Fruit fly (Drosophila melanogaster) whole organism, embryonic: ENCODE data around the gene CG11679.
A peak's percentile ranks its signal among the peaks of the same experiment; 100 is the strongest.

Experiments
- Ada2b ChIP-seq: fragments of 200-800 bp; sonication (Bioruptor generic); IDR thresholded peaks from 2 replicates; pipeline ENCODE4 v1.3.6; 2022; ENCODE audit warnings: missing biosample characterization, missing genetic modification characterization
- Bdp1 ChIP-seq: fragments of 200-800 bp; sonication (Bioruptor generic); optimal IDR thresholded peaks from 3 replicates; lab custom pipeline; 2016; ENCODE audit warnings: missing biosample characterization, missing genetic modification characterization
- CG10267 ChIP-seq: fragments of 200-800 bp; sonication (Bioruptor generic); optimal IDR thresholded peaks from 2 replicates; lab custom pipeline; 2018; ENCODE audit warnings: missing biosample characterization, mild to moderate bottlenecking, missing genetic modification characterization, moderate library complexity
- CG11504 ChIP-seq: fragments of 200-800 bp; sonication (Bioruptor generic); optimal IDR thresholded peaks from 3 replicates; lab custom pipeline; 2019; ENCODE audit warnings: missing biosample characterization, mild to moderate bottlenecking, missing genetic modification characterization, moderate library complexity
- CG11723 ChIP-seq: fragments of 200-800 bp; sonication (Bioruptor generic); optimal IDR thresholded peaks from 2 replicates; lab custom pipeline; 2017; ENCODE audit warnings: missing biosample characterization, mild to moderate bottlenecking, missing genetic modification characterization
- CG12769 ChIP-seq: fragments of 200-800 bp; sonication (Bioruptor generic); optimal IDR thresholded peaks from 2 replicates; lab custom pipeline; 2019; ENCODE audit warnings: missing biosample characterization, mild to moderate bottlenecking, missing genetic modification characterization, moderate library complexity
- CG14860 ChIP-seq: fragments of 200-800 bp; sonication (Bioruptor generic); IDR thresholded peaks from 3 replicates; pipeline ENCODE4 v1.3.6; 2022; ENCODE audit warnings: missing biosample characterization, missing genetic modification characterization; ENCODE audit not compliant: partially characterized antibody
- CG15073 ChIP-seq: fragments of 200-800 bp; sonication (Bioruptor generic); optimal IDR thresholded peaks from 2 replicates; lab custom pipeline; 2016; ENCODE audit warnings: missing biosample characterization, missing genetic modification characterization
- CG17612 ChIP-seq: fragments of 200-800 bp; sonication (Bioruptor generic); IDR thresholded peaks from 2 replicates; pipeline ENCODE4 v1.3.6; 2022; ENCODE audit warnings: missing biosample characterization, missing genetic modification characterization
- CG2120 ChIP-seq: fragments of 200-800 bp; sonication (Bioruptor generic); optimal IDR thresholded peaks from 3 replicates; lab custom pipeline; 2016; ENCODE audit warnings: missing biosample characterization, missing genetic modification characterization
- CG2129 ChIP-seq: fragments of 200-800 bp; sonication (Bioruptor generic); IDR thresholded peaks from 2 replicates; pipeline ENCODE4 v1.3.6; 2022; ENCODE audit warnings: missing biosample characterization, missing genetic modification characterization; ENCODE audit not compliant: partially characterized antibody
- CG3281 ChIP-seq: fragments of 200-800 bp; sonication (Bioruptor generic); optimal IDR thresholded peaks from 3 replicates; lab custom pipeline; 2017; ENCODE audit warnings: missing biosample characterization, mild to moderate bottlenecking, missing genetic modification characterization
- CG7271 ChIP-seq: fragments of 200-800 bp; sonication (Bioruptor generic); optimal IDR thresholded peaks from 2 replicates; lab custom pipeline; 2018; ENCODE audit warnings: missing biosample characterization, mild to moderate bottlenecking, missing genetic modification characterization, moderate library complexity
- CG7556 ChIP-seq: fragments of 200-800 bp; sonication (Bioruptor generic); optimal IDR thresholded peaks from 2 replicates; lab custom pipeline; 2017; ENCODE audit warnings: missing biosample characterization, mild to moderate bottlenecking, missing genetic modification characterization
- CG8944 ChIP-seq: fragments of 200-800 bp; sonication (Bioruptor generic); optimal IDR thresholded peaks from 3 replicates; lab custom pipeline; 2016; ENCODE audit warnings: missing biosample characterization, missing genetic modification characterization
- CHES-1-like ChIP-seq: fragments of 200-800 bp; sonication (Bioruptor generic); optimal IDR thresholded peaks from 2 replicates; lab custom pipeline; 2016; ENCODE audit warnings: missing biosample characterization, missing genetic modification characterization
- Dbx ChIP-seq: fragments of 200-800 bp; sonication (Bioruptor generic); IDR thresholded peaks from 3 replicates; pipeline ENCODE4 v1.3.6; 2022; ENCODE audit warnings: missing biosample characterization, missing genetic modification characterization
- E2f1 ChIP-seq: fragments of 200-800 bp; sonication (Bioruptor generic); IDR thresholded peaks from 2 replicates; pipeline ENCODE4 v1.3.6; 2022; ENCODE audit warnings: missing biosample characterization, missing genetic modification characterization
- E2f2 ChIP-seq: fragments of 200-800 bp; sonication (Bioruptor generic); IDR thresholded peaks from 2 replicates; pipeline ENCODE4 v1.3.6; 2022; ENCODE audit warnings: missing biosample characterization, missing genetic modification characterization
- H2.0 ChIP-seq: fragments of 200-800 bp; sonication (Bioruptor generic); IDR thresholded peaks from 2 replicates; pipeline ENCODE4 v1.3.6; 2022; ENCODE audit warnings: missing biosample characterization, missing genetic modification characterization
- HLH3B ChIP-seq: fragments of 200-800 bp; sonication (Bioruptor generic); IDR thresholded peaks from 2 replicates; pipeline ENCODE4 v1.3.6; 2022; ENCODE audit warnings: missing biosample characterization, missing genetic modification characterization
- MBD-R2 ChIP-seq: fragments of 200-800 bp; sonication (Bioruptor generic); IDR thresholded peaks from 2 replicates; pipeline ENCODE4 v1.3.6; 2022; ENCODE audit warnings: missing biosample characterization, missing genetic modification characterization
- Meics ChIP-seq: fragments of 200-800 bp; sonication (Bioruptor generic); optimal IDR thresholded peaks from 2 replicates; lab custom pipeline; 2017; ENCODE audit warnings: missing biosample characterization, mild to moderate bottlenecking, missing genetic modification characterization
- Scr ChIP-seq: fragments of 200-800 bp; sonication (Bioruptor generic); IDR thresholded peaks from 2 replicates; pipeline ENCODE4 v1.3.6; 2022; ENCODE audit warnings: missing biosample characterization, missing genetic modification characterization; ENCODE audit not compliant: partially characterized antibody
- Sin3A ChIP-seq: fragments of >200 bp; optimal IDR thresholded peaks from 2 replicates; lab custom pipeline; 2018
- Sry-δ ChIP-seq: fragments of 200-800 bp; sonication (Bioruptor generic); optimal IDR thresholded peaks from 2 replicates; lab custom pipeline; 2016; ENCODE audit warnings: missing biosample characterization, missing genetic modification characterization
- Stat92E ChIP-seq, 3 experiments: fragments of >200 bp in 2 of 3; fragments of 200-800 bp in 1 of 3; sonication (Bioruptor generic) in 1 of 3; optimal IDR thresholded peaks; 2 replicates each; lab custom pipeline; 2017 to 2019; ENCODE audit warnings: missing biosample characterization in 3 of 3, missing genetic modification characterization in 3 of 3, mild to moderate bottlenecking in 1 of 3, moderate library complexity in 1 of 3
- Trl ChIP-seq, 3 experiments: fragments of >200 bp in 2 of 3; fragments of 200-800 bp in 1 of 3; sonication (Bioruptor generic) in 1 of 3; optimal IDR thresholded peaks; 2 replicates in 1 of 3; 3 replicates in 2 of 3; lab custom pipeline; 2016 to 2017; ENCODE audit warnings: missing biosample characterization in 1 of 3, missing genetic modification characterization in 1 of 3
- Usf ChIP-seq: fragments of 200-800 bp; sonication (Bioruptor generic); optimal IDR thresholded peaks from 2 replicates; lab custom pipeline; 2017; ENCODE audit warnings: missing genotype, missing biosample characterization, missing genetic modification characterization
- Vsx1 ChIP-seq: fragments of 200-800 bp; sonication (Bioruptor generic); optimal IDR thresholded peaks from 2 replicates; lab custom pipeline; 2017; ENCODE audit warnings: missing biosample characterization, mild to moderate bottlenecking, missing genetic modification characterization, missing genetic modification reagents
- bcd ChIP-seq: fragments of 200-800 bp; sonication (Bioruptor generic); optimal IDR thresholded peaks from 2 replicates; lab custom pipeline; 2017; ENCODE audit warnings: missing biosample characterization, mild to moderate bottlenecking, missing genetic modification characterization
- chinmo ChIP-seq: fragments of 200-800 bp; sonication (Bioruptor generic); IDR thresholded peaks from 4 replicates; pipeline ENCODE4 v1.3.6; 2022; ENCODE audit warnings: missing biosample characterization, missing genetic modification characterization; ENCODE audit not compliant: partially characterized antibody
- chm ChIP-seq: fragments of 200-800 bp; sonication (Bioruptor generic); IDR thresholded peaks from 2 replicates; pipeline ENCODE4 v1.3.6; 2022; ENCODE audit warnings: missing biosample characterization, missing genetic modification characterization
- gfzf ChIP-seq: fragments of 200-800 bp; sonication (Bioruptor generic); optimal IDR thresholded peaks from 2 replicates; lab custom pipeline; 2016; ENCODE audit warnings: missing biosample characterization, mild to moderate bottlenecking, missing genetic modification characterization, moderate library complexity
- ham ChIP-seq: fragments of 200-800 bp; sonication (Bioruptor generic); IDR thresholded peaks from 2 replicates; pipeline ENCODE4 v1.3.6; 2022; ENCODE audit warnings: missing biosample characterization, missing genetic modification characterization
- hkb ChIP-seq, 2 experiments: fragments of 200-800 bp in 1 of 2; fragments of >200 bp in 1 of 2; sonication (Bioruptor generic) in 1 of 2; IDR thresholded peaks in 1 of 2; optimal IDR thresholded peaks in 1 of 2; 2 replicates each; pipeline versions ENCODE4 v1.3.6 to Lab custom; 2017 to 2022; ENCODE audit warnings: missing biosample characterization in 1 of 2, missing genetic modification characterization in 1 of 2
- lbe ChIP-seq: fragments of 200-800 bp; sonication (Bioruptor generic); optimal IDR thresholded peaks from 2 replicates; lab custom pipeline; 2016; ENCODE audit warnings: missing biosample characterization, mild to moderate bottlenecking, missing genetic modification characterization
- lilli ChIP-seq: fragments of 200-800 bp; sonication (Bioruptor generic); optimal IDR thresholded peaks from 3 replicates; lab custom pipeline; 2016; ENCODE audit warnings: missing biosample characterization, missing genetic modification characterization
- lola ChIP-seq, 3 experiments: fragments of >200 bp in 2 of 3; fragments of 200-800 bp in 1 of 3; sonication (Bioruptor generic) in 1 of 3; optimal IDR thresholded peaks; 2 replicates each; lab custom pipeline; 2017 to 2019; ENCODE audit warnings: missing biosample characterization in 3 of 3, missing genetic modification characterization in 3 of 3, mild to moderate bottlenecking in 1 of 3, moderate library complexity in 1 of 3
- luna ChIP-seq: fragments of 200-800 bp; sonication (Bioruptor generic); optimal IDR thresholded peaks from 2 replicates; lab custom pipeline; 2016; ENCODE audit warnings: missing biosample characterization, missing genetic modification characterization
- mam ChIP-seq: fragments of 200-800 bp; sonication (Bioruptor generic); optimal IDR thresholded peaks from 3 replicates; lab custom pipeline; 2016; ENCODE audit warnings: missing biosample characterization, missing genetic modification characterization
- nmo ChIP-seq: fragments of 200-800 bp; sonication (Bioruptor generic); optimal IDR thresholded peaks from 2 replicates; lab custom pipeline; 2018; ENCODE audit warnings: missing biosample characterization, mild to moderate bottlenecking, missing genetic modification characterization, moderate library complexity
- pan ChIP-seq, 4 experiments: fragments of >200 bp in 3 of 4; fragments of 200-800 bp in 1 of 4; sonication (Bioruptor generic) in 1 of 4; optimal IDR thresholded peaks in 3 of 4; IDR thresholded peaks in 1 of 4; 2 replicates each; pipeline versions ENCODE4 v1.3.6 to Lab custom; 2017 to 2022; ENCODE audit warnings: missing biosample characterization in 2 of 4, missing genetic modification characterization in 2 of 4, mixed read lengths in 1 of 4
- peb ChIP-seq: fragments of 200-800 bp; sonication (Bioruptor generic); IDR thresholded peaks from 2 replicates; pipeline ENCODE4 v1.3.6; 2022; ENCODE audit warnings: missing biosample characterization, missing genetic modification characterization
- ranshi ChIP-seq: fragments of 200-800 bp; sonication (Bioruptor generic); IDR thresholded peaks from 2 replicates; pipeline ENCODE4 v1.3.6; 2022; ENCODE audit warnings: missing biosample characterization, missing genetic modification characterization
- trem ChIP-seq: fragments of 200-800 bp; optimal IDR thresholded peaks from 3 replicates; lab custom pipeline; 2019; ENCODE audit warnings: missing biosample characterization, mild to moderate bottlenecking, missing genetic modification characterization, moderate library complexity
- unpg ChIP-seq: fragments of 200-800 bp; sonication (Bioruptor generic); optimal IDR thresholded peaks from 3 replicates; lab custom pipeline; 2018; ENCODE audit warnings: missing biosample characterization, mild to moderate bottlenecking, missing genetic modification characterization, moderate library complexity
- zfh2 ChIP-seq: fragments of 200-800 bp; sonication (Bioruptor generic); optimal IDR thresholded peaks from 2 replicates; lab custom pipeline; 2016; ENCODE audit warnings: missing biosample characterization, missing genetic modification characterization

CG11679 gene

DNA sequence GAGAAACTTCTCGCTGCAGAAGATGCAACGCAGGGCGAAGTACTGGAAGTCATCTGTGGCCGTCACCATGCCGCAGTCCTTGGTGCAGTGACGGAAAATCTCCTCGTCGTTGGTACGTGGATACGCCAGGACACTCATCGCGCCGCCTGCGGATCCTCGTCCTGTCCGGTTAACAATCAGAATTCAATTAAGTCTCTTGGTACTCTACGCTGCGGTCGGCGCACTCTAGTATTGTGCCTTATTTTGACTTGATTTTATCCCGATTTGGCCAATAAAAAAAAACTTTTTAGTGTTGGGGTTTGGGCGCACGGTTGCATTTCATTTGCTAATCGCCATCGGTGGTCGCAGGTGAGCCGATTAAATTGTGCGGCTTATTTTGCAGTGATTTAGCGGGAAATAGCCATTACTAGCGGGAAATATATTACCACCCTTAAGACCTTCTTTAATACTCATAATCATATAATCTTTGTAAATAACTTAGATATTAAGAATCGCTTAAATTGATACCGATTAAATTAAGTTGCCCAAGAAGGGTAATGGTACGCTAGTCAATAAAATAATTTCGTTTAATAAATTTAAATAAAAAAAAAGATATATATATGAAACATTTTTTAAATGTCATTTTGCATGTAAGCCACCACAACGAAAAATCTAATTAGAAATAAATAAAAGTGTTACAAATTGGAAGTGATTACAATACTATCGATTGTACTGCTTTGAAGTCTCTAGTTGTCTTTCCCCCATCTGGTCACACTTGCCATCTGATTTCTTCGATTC is 7.3 kb upstream of the CG11679 start, which contains the start of the genes CG8944 and CCT6 (continued):
- TF ChIP-seq Vsx1 (GFP tag; lab: Kevin White, UChicago) (no peak), CG7271 (tag; lab: Kevin White, UChicago) (no peak), E2f2 (no peak), zfh2 (GFP tag; lab: Kevin White, UChicago) (peak; percentile 16), CG2120 (GFP tag; lab: Kevin White, UChicago) (peak; percentile 53), CG14860 (GFP tag; lab: Robert Waterston, UW) (no peak), Trl (optimal IDR thresholded peaks at IDR 0.05; lab: Kevin White, UChicago) (no peak), Trl (GFP tag; optimal IDR thresholded peaks at IDR 0.05; lab: Kevin White, UChicago) (no peak), CG11504 (tag; lab: Kevin White, UChicago) (no peak), CG11723 (GFP tag; lab: Kevin White, UChicago) (no peak), lilli (GFP tag; lab: Kevin White, UChicago) (peak; percentile 1), Sry-δ (GFP tag; lab: Kevin White, UChicago) (peak; percentile 69), Bdp1 (no peak), Usf (GFP tag; lab: Kevin White, UChicago) (no peak), MBD-R2 (peak; percentile 52), CG17612 (no peak), peb (GFP tag; lab: Robert Waterston, UW) (no peak), Stat92E (GFP tag; optimal IDR thresholded peaks at IDR 0.05; lab: Kevin White, UChicago) (no peak), luna (GFP tag; lab: Kevin White, UChicago) (no peak), ranshi (no peak), ham (no peak), gfzf (GFP tag; lab: Kevin White, UChicago) (peak; percentile 45), HLH3B (GFP tag; lab: Robert Waterston, UW) (no peak), chm (no peak), CG10267 (tag; lab: Kevin White, UChicago) (peak; percentile 40), CHES-1-like (GFP tag; lab: Kevin White, UChicago) (no peak), trem (tag; lab: Kevin White, UChicago) (no peak), Meics (no peak), bcd (GFP tag; lab: Kevin White, UChicago) (peak; percentile 5), Scr (GFP tag; lab: Robert Waterston, UW) (peak; percentile 57), CG2129 (GFP tag; lab: Robert Waterston, UW) (no peak), CG8944 (GFP tag; lab: Kevin White, UChicago) (no peak), nmo (peak; percentile 29), E2f1 (no peak), H2.0 (GFP tag; lab: Robert Waterston, UW) (no peak), mam (GFP tag; lab: Kevin White, UChicago) (no peak), Dbx (no peak), chinmo (GFP tag; lab: Robert Waterston, UW) (0 out of 4 replicates have a peak, but pooled peaks have one; percentile 24), Ada2b (no peak), lbe (GFP tag; lab: Kevin White, UChicago) (no peak), pan (optimal IDR thresholded peaks at IDR 0.05; lab: Kevin White, UChicago) (no peak), pan (GFP tag; optimal IDR thresholded peaks at IDR 0.05 in 1 of 2, IDR thresholded peaks at IDR 0.05 in 1 of 2) (no peak), Sin3A (no peak), CG3281 (no peak), unpg (GFP tag; lab: Kevin White, UChicago) (no peak), CG15073 (GFP tag; lab: Kevin White, UChicago) (no peak), CG12769 (tag; lab: Kevin White, UChicago) (no peak), lola (GFP tag; optimal IDR thresholded peaks at IDR 0.05; lab: Kevin White, UChicago) (no peak), hkb (optimal IDR thresholded peaks at IDR 0.05; lab: Kevin White, UChicago) (no peak), hkb (GFP tag; IDR thresholded peaks at IDR 0.05; lab: Robert Waterston, UW) (no peak), CG7556 (no peak)
